Fruit fly (Drosophila melanogaster): ENCODE measurements around the gene RpL34b.

Gene RpL34b

DNA sequence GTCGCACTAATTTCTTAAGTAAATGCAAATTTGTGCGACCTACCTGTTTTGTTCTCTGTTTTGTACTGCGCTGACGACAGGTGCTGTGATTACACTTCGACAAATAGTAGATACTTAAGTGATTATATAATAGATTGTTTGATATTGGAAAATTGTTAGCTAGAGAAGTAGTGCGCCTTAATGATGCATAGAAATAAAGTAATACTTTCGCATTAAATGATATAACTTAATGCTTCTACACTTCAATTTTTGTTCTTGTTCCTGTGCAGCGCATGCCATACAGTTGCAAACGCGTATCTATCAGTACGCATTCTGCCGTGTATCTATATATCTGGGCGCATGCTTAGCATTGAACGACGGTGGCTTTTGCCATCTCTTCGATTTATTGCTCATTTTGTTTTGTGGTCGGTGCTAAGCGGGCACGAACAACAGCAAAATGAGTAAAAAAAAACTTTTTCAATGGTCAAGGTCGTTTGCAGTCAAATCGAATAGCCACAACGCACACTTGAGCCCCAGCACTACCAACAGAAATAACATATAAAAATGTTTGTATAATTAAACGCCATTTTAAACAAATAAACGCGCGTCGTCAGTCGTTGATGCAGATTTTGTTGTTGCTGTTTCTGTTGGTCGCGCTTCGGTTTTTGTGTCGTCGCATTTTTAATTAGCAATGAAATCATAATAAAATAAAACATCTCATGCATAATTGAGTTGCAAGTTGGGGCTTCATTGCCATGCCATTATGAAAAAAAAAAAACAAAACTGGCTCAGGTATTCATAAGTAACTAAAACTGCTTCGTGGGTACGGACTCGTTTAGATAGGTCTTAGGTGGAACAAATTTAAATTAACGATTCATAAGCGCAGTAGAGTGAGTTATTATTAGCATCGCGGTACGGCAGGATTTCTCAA lies 29.6 kb upstream of the RpL34b start (continued):
- TF ChIP-seq Ets96B (tag; optimal IDR thresholded peaks at IDR 0.05) (peak; percentile 7), Lpt (GFP tag; optimal IDR thresholded peaks at IDR 0.05) (peak; percentile 17), Sox14 (GFP tag; optimal IDR thresholded peaks at IDR 0.05) (peak; percentile 10), pdm3 (GFP tag; optimal IDR thresholded peaks at IDR 0.05) (peak; percentile 2), CG32006 (GFP tag; optimal IDR thresholded peaks at IDR 0.05) (peak; percentile 53), fd59A (GFP tag; optimal IDR thresholded peaks at IDR 0.05) (no peak), Sox15 (GFP tag; optimal IDR thresholded peaks at IDR 0.05) (no peak), eg (GFP tag; IDR thresholded peaks at IDR 0.05) (0 out of 3 replicates have a peak, but pooled peaks have one; percentile 50), CG15336 (GFP tag; IDR thresholded peaks at IDR 0.05) (peak; percentile 56), fd85E (GFP tag; optimal IDR thresholded peaks at IDR 0.05) (no peak), CG8319 (GFP tag; optimal IDR thresholded peaks at IDR 0.05) (no peak), Eip78C (GFP tag) (peak; percentile 37)

DNA sequence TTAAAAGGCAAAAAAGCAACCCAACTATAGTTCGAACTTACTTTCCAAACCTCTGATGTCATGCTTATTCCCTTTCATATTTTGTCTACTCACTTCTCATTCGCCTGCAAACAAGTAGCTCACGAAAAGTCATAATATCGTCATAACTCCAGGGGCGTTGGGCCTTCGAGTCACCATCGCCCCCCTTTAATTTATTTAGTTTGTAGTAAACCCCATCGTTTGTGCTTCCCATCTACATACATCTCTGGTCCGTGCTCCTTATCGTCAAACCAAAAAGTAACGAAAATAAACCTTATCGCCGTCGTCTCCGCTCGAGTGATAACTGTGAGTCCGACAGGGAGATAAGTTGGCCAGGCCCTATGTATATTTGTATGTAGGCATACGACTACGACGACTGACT lies 28.0 kb upstream of the RpL34b start:
- TF ChIP-seq CG6163 (GFP tag; IDR thresholded peaks at IDR 0.05) = peak; percentile 52; the same call in 2 of the 3 replicates
- peak; percentile 71 for TF ChIP-seq Met (GFP tag; optimal IDR thresholded peaks at IDR 0.05)
- no peak for TF ChIP-seq CG8319 (GFP tag; optimal IDR thresholded peaks at IDR 0.05)
- TF ChIP-seq Hr38 (GFP tag; optimal IDR thresholded peaks at IDR 0.05) = no peak
- peak; percentile 66 for TF ChIP-seq esn (GFP tag; optimal IDR thresholded peaks at IDR 0.05)
- no peak for TF ChIP-seq CG8632 (GFP tag; optimal IDR thresholded peaks at IDR 0.05)
- no peak for TF ChIP-seq CG10631 (GFP tag; optimal IDR thresholded peaks at IDR 0.05)
- peak; percentile 61 for TF ChIP-seq Sox102F (GFP tag; optimal IDR thresholded peaks at IDR 0.05)
- TF ChIP-seq CG34406 (GFP tag; optimal IDR thresholded peaks at IDR 0.05) = peak; percentile 27
- TF ChIP-seq Lpt (GFP tag; optimal IDR thresholded peaks at IDR 0.05) = no peak
- no peak for TF ChIP-seq Gug (GFP tag; IDR thresholded peaks at IDR 0.05)
- TF ChIP-seq Ets21C (GFP tag; optimal IDR thresholded peaks at IDR 0.05) = peak; percentile 2
- no peak for TF ChIP-seq CG3032 (tag; optimal IDR thresholded peaks at IDR 0.05)
- no peak for TF ChIP-seq Sox15 (GFP tag; optimal IDR thresholded peaks at IDR 0.05)
- peak; percentile 21 for TF ChIP-seq Hr4 (GFP tag; optimal IDR thresholded peaks at IDR 0.05)
- peak; percentile 90 for TF ChIP-seq Eip93F (GFP tag; optimal IDR thresholded peaks at IDR 0.05)
- TF ChIP-seq net (GFP tag; optimal IDR thresholded peaks at IDR 0.05) = no peak
- TF ChIP-seq CG11902 (GFP tag; optimal IDR thresholded peaks at IDR 0.05) = no peak
- TF ChIP-seq fd85E (GFP tag; optimal IDR thresholded peaks at IDR 0.05) = no peak
- no peak for TF ChIP-seq CG6808 (GFP tag; optimal IDR thresholded peaks at IDR 0.05)
- no peak for TF ChIP-seq spab (GFP tag; optimal IDR thresholded peaks at IDR 0.05)
- peak; percentile 9 for TF ChIP-seq CG3919 (GFP tag; optimal IDR thresholded peaks at IDR 0.05)
- TF ChIP-seq ss (GFP tag; optimal IDR thresholded peaks at IDR 0.05) = no peak
- no peak for TF ChIP-seq CG1621 (tag; optimal IDR thresholded peaks at IDR 0.05)
- no peak for TF ChIP-seq CG9139 (GFP tag; optimal IDR thresholded peaks at IDR 0.05)
- peak; percentile 60 for TF ChIP-seq Sox14 (GFP tag; optimal IDR thresholded peaks at IDR 0.05)
- TF ChIP-seq CG16779 (tag; optimal IDR thresholded peaks at IDR 0.05) = no peak
- TF ChIP-seq CG7368 (GFP tag; optimal IDR thresholded peaks at IDR 0.05) = no peak
- TF ChIP-seq acj6 (GFP tag; optimal IDR thresholded peaks at IDR 0.05) = peak; percentile 19
- peak; percentile 60 for TF ChIP-seq cyc (GFP tag; optimal IDR thresholded peaks at IDR 0.05)
- no peak for TF ChIP-seq CG6276 (GFP tag; optimal IDR thresholded peaks at IDR 0.05)
- TF ChIP-seq Eip75B (GFP tag; optimal IDR thresholded peaks at IDR 0.05) = no peak
- peak; percentile 66 for TF ChIP-seq Hr39 (GFP tag; optimal IDR thresholded peaks at IDR 0.05)
- no peak for TF ChIP-seq Ets96B (tag; optimal IDR thresholded peaks at IDR 0.05)
- TF ChIP-seq eg (GFP tag; IDR thresholded peaks at IDR 0.05) = no peak
- TF ChIP-seq pdm3 (GFP tag; optimal IDR thresholded peaks at IDR 0.05) = no peak
- TF ChIP-seq lz (GFP tag; optimal IDR thresholded peaks at IDR 0.05) = peak; percentile 41
- peak; percentile 75 for TF ChIP-seq fkh (GFP tag; optimal IDR thresholded peaks at IDR 0.05)
- TF ChIP-seq CG6792 (GFP tag; optimal IDR thresholded peaks at IDR 0.05) = peak; percentile 39
- TF ChIP-seq Eip78C (GFP tag) = peak; percentile 70
- TF ChIP-seq CG32006 (GFP tag; optimal IDR thresholded peaks at IDR 0.05) = no peak
- peak; percentile 15 for TF ChIP-seq Blimp-1 (GFP tag; optimal IDR thresholded peaks at IDR 0.05)
- peak; percentile 60 for TF ChIP-seq CG31627 (GFP tag; optimal IDR thresholded peaks at IDR 0.05)
- TF ChIP-seq vri (GFP tag; optimal IDR thresholded peaks at IDR 0.05) = peak; percentile 96
- no peak for TF ChIP-seq CG4318 (GFP tag; optimal IDR thresholded peaks at IDR 0.05)
